Worm (Caenorhabditis elegans): ENCODE results near the gene gfat-1.

gfat-1 gene

ce11 chrII:11634681-11635527 is 39.7 kb upstream of the gfat-1 start (continued):
- peak; percentile 98 for TF ChIP-seq rnt-1 (tag; optimal IDR thresholded peaks at IDR 0.05)
- TF ChIP-seq hlh-13 (GFP tag; optimal IDR thresholded peaks at IDR 0.05): no peak
- no peak for TF ChIP-seq odd-2 (tag; optimal IDR thresholded peaks at IDR 0.05)
- peak; percentile 56 for TF ChIP-seq lim-6 (tag; optimal IDR thresholded peaks at IDR 0.05)
- TF ChIP-seq zip-5 (tag; optimal IDR thresholded peaks at IDR 0.05): peak; percentile 18
- TF ChIP-seq nhr-11 (tag; optimal IDR thresholded peaks at IDR 0.05): no peak
- TF ChIP-seq che-1 (tag; optimal IDR thresholded peaks at IDR 0.05): no peak
- peak; percentile 65 for TF ChIP-seq ceh-6 (GFP tag; optimal IDR thresholded peaks at IDR 0.05)
- TF ChIP-seq unc-55 (GFP tag; optimal IDR thresholded peaks at IDR 0.05): peak; percentile 88
- TF ChIP-seq tbx-7 (tag; optimal IDR thresholded peaks at IDR 0.05): peak; percentile 33
- no peak for TF ChIP-seq ceh-30 (tag; optimal IDR thresholded peaks at IDR 0.05)
- TF ChIP-seq pha-2 (tag; optimal IDR thresholded peaks at IDR 0.05): peak; percentile 79
- no peak for TF ChIP-seq Y22D7AL.16 (tag; optimal IDR thresholded peaks at IDR 0.05)
- TF ChIP-seq unc-42 (tag; optimal IDR thresholded peaks at IDR 0.05): peak; percentile 54
- peak; percentile 33 for TF ChIP-seq pqm-1 (tag; optimal IDR thresholded peaks at IDR 0.05)
- peak; percentile 57 for TF ChIP-seq ceh-19 (GFP tag; optimal IDR thresholded peaks at IDR 0.05)
- TF ChIP-seq gmeb-2 (tag; optimal IDR thresholded peaks at IDR 0.05): peak; percentile 5
- TF ChIP-seq ceh-14 (tag; optimal IDR thresholded peaks at IDR 0.05): peak; percentile 67
- TF ChIP-seq sox-4 (tag; optimal IDR thresholded peaks at IDR 0.05): peak; percentile 43
- peak; percentile 74 for TF ChIP-seq ztf-16 (tag; optimal IDR thresholded peaks at IDR 0.05)
- TF ChIP-seq ceh-31 (tag; optimal IDR thresholded peaks at IDR 0.05): peak; percentile 93
- peak; percentile 59 for TF ChIP-seq sdc-2 (tag; optimal IDR thresholded peaks at IDR 0.05)
- no peak for TF ChIP-seq lin-11 (tag; optimal IDR thresholded peaks at IDR 0.05)
- TF ChIP-seq tbx-2 (tag; optimal IDR thresholded peaks at IDR 0.05): peak; percentile 97
- TF ChIP-seq hlh-8 (tag; optimal IDR thresholded peaks at IDR 0.05): peak; percentile 82
- no peak for TF ChIP-seq K02D7.2 (tag; optimal IDR thresholded peaks at IDR 0.05)
- TF ChIP-seq ceh-22 (tag; optimal IDR thresholded peaks at IDR 0.05): peak; percentile 84
- TF ChIP-seq nfya-1 (tag; optimal IDR thresholded peaks at IDR 0.05): peak; percentile 94
- no peak for TF ChIP-seq sox-2 (GFP tag; IDR thresholded peaks at IDR 0.05)
- no peak for TF ChIP-seq ahr-1 (tag; optimal IDR thresholded peaks at IDR 0.05)
- peak; percentile 60 for TF ChIP-seq hlh-30 (tag; optimal IDR thresholded peaks at IDR 0.05; ENCODE audit: insufficient read depth)
- 0 out of 2 replicates have a peak, but pooled peaks have one; percentile 30 for TF ChIP-seq unc-3 (GFP tag; conservative IDR thresholded peaks at IDR 0.05)
- TF ChIP-seq unc-3 (tag; optimal IDR thresholded peaks at IDR 0.05): no peak
- peak; percentile 89 for TF ChIP-seq pros-1 (tag; optimal IDR thresholded peaks at IDR 0.05)
- no peak for TF ChIP-seq pag-3 (tag; optimal IDR thresholded peaks at IDR 0.05; ENCODE audit: borderline replicate concordance)
- TF ChIP-seq ttx-3 (tag; optimal IDR thresholded peaks at IDR 0.05): peak; percentile 43
- no peak for TF ChIP-seq ceh-24 (tag; optimal IDR thresholded peaks at IDR 0.05)
- TF ChIP-seq ceh-48 (tag; optimal IDR thresholded peaks at IDR 0.05): peak; percentile 92
- TF ChIP-seq unc-86 (tag; optimal IDR thresholded peaks at IDR 0.05): peak; percentile 82
- peak; percentile 81 for TF ChIP-seq dmd-4 (tag; optimal IDR thresholded peaks at IDR 0.05; ENCODE audit: borderline replicate concordance)
- TF ChIP-seq ceh-45 (GFP tag; IDR thresholded peaks at IDR 0.05): 0 out of 2 replicates have a peak, but pooled peaks have one; percentile 42
- peak; percentile 59 for TF ChIP-seq fax-1 (tag; optimal IDR thresholded peaks at IDR 0.05)
- no peak for TF ChIP-seq pha-4 (tag; optimal IDR thresholded peaks at IDR 0.05)
- peak; percentile 33 for TF ChIP-seq elt-2 (tag; optimal IDR thresholded peaks at IDR 0.05)
